Fruit fly (Drosophila melanogaster) whole organism, embryonic: ENCODE results near the gene CG7903.
A peak's percentile ranks its signal among the peaks of the same experiment; 100 is the strongest.

ENCODE experiments used
- ATbp ChIP-seq: fragments of 200-800 bp; sonication (Bioruptor generic); optimal IDR thresholded peaks from 2 replicates; lab custom pipeline; 2017; ENCODE audit warnings: missing biosample characterization, mild to moderate bottlenecking, missing genetic modification characterization, missing genetic modification reagents
- Abd-B ChIP-seq: fragments of 200-800 bp; sonication (Bioruptor generic); optimal IDR thresholded peaks from 2 replicates; lab custom pipeline; 2018; ENCODE audit warnings: missing biosample characterization, mild to moderate bottlenecking, missing genetic modification characterization, moderate library complexity
- Ada2b ChIP-seq: fragments of 200-800 bp; sonication (Bioruptor generic); IDR thresholded peaks from 2 replicates; pipeline ENCODE4 v1.3.6; 2022; ENCODE audit warnings: missing biosample characterization, missing genetic modification characterization
- Atf3 ChIP-seq: fragments of 200-800 bp; sonication (Bioruptor generic); optimal IDR thresholded peaks from 3 replicates; lab custom pipeline; 2016; ENCODE audit warnings: missing biosample characterization, missing genetic modification characterization
- CG10274 ChIP-seq: fragments of 200-800 bp; sonication (Bioruptor generic); optimal IDR thresholded peaks from 3 replicates; lab custom pipeline; 2017; ENCODE audit warnings: missing biosample characterization, mild to moderate bottlenecking, missing genetic modification characterization
- CG10431 ChIP-seq: fragments of 200-800 bp; sonication (Bioruptor generic); optimal IDR thresholded peaks from 3 replicates; lab custom pipeline; 2018; ENCODE audit warnings: missing biosample characterization, mild to moderate bottlenecking, missing genetic modification characterization
- CG12104 ChIP-seq: fragments of 200-800 bp; sonication (Bioruptor generic); optimal IDR thresholded peaks from 3 replicates; lab custom pipeline; 2016; ENCODE audit warnings: missing biosample characterization, missing genetic modification characterization
- CG12942 ChIP-seq: fragments of 200-800 bp; sonication (Bioruptor generic); optimal IDR thresholded peaks from 3 replicates; lab custom pipeline; 2016; ENCODE audit warnings: missing biosample characterization, missing genetic modification characterization
- CG14441 ChIP-seq: fragments of 200-800 bp; sonication (Bioruptor generic); IDR thresholded peaks from 2 replicates; pipeline ENCODE4 v1.3.6; 2022; ENCODE audit warnings: missing biosample characterization, missing genetic modification characterization
- CG14860 ChIP-seq: fragments of 200-800 bp; sonication (Bioruptor generic); IDR thresholded peaks from 3 replicates; pipeline ENCODE4 v1.3.6; 2022; ENCODE audit warnings: missing biosample characterization, missing genetic modification characterization; ENCODE audit not compliant: partially characterized antibody
- CG15011 ChIP-seq: fragments of 200-800 bp; sonication (Bioruptor generic); optimal IDR thresholded peaks from 3 replicates; lab custom pipeline; 2018; ENCODE audit warnings: missing biosample characterization, mild to moderate bottlenecking, missing genetic modification characterization
- CG17385 ChIP-seq: fragments of 200-800 bp; sonication (Bioruptor generic); optimal IDR thresholded peaks from 3 replicates; lab custom pipeline; 2018; ENCODE audit warnings: missing biosample characterization, mild to moderate bottlenecking, missing genetic modification characterization
- CG2120 ChIP-seq: fragments of 200-800 bp; sonication (Bioruptor generic); optimal IDR thresholded peaks from 3 replicates; lab custom pipeline; 2016; ENCODE audit warnings: missing biosample characterization, missing genetic modification characterization
- CG31224 ChIP-seq: fragments of 200-800 bp; sonication (Bioruptor generic); IDR thresholded peaks from 2 replicates; pipeline ENCODE4 v1.3.6; 2022; ENCODE audit warnings: missing biosample characterization, missing genetic modification characterization
- CG33213 ChIP-seq: fragments of 200-800 bp; sonication (Bioruptor generic); optimal IDR thresholded peaks from 3 replicates; lab custom pipeline; 2016; ENCODE audit warnings: missing biosample characterization, missing genetic modification characterization
- CG3995 ChIP-seq: fragments of 200-800 bp; sonication (Bioruptor generic); optimal IDR thresholded peaks from 3 replicates; lab custom pipeline; 2016; ENCODE audit warnings: missing biosample characterization, missing genetic modification characterization
- CG4282 ChIP-seq: fragments of 200-800 bp; sonication (Bioruptor generic); optimal IDR thresholded peaks from 2 replicates; lab custom pipeline; 2016; ENCODE audit warnings: missing biosample characterization, missing genetic modification characterization
- CG6272 ChIP-seq: fragments of 200-800 bp; sonication (Bioruptor generic); IDR thresholded peaks from 2 replicates; pipeline ENCODE4 v1.3.6; 2022; ENCODE audit warnings: missing biosample characterization, missing genetic modification characterization
- CG6854 ChIP-seq: fragments of 200-800 bp; sonication (Bioruptor generic); optimal IDR thresholded peaks from 3 replicates; lab custom pipeline; 2017; ENCODE audit warnings: missing biosample characterization, mild to moderate bottlenecking, missing genetic modification characterization
- CG7271 ChIP-seq: fragments of 200-800 bp; sonication (Bioruptor generic); optimal IDR thresholded peaks from 2 replicates; lab custom pipeline; 2018; ENCODE audit warnings: missing biosample characterization, mild to moderate bottlenecking, missing genetic modification characterization, moderate library complexity
- Dfd ChIP-seq, 2 experiments: fragments of >200 bp; optimal IDR thresholded peaks; 2 replicates each; lab custom pipeline; 2017; ENCODE audit warnings: missing biosample characterization in 2 of 2, missing genetic modification characterization in 2 of 2
- Elba2 ChIP-seq: fragments of 200-800 bp; sonication (Bioruptor generic); optimal IDR thresholded peaks from 3 replicates; lab custom pipeline; 2016; ENCODE audit warnings: missing biosample characterization, missing genetic modification characterization
- Fer2 ChIP-seq: fragments of 200-800 bp; sonication (Bioruptor generic); optimal IDR thresholded peaks from 2 replicates; lab custom pipeline; 2018; ENCODE audit warnings: missing biosample characterization, mild to moderate bottlenecking, missing genetic modification characterization, moderate library complexity
- HmgD ChIP-seq: fragments of 200-800 bp; sonication (Bioruptor generic); optimal IDR thresholded peaks from 3 replicates; lab custom pipeline; 2016; ENCODE audit warnings: missing biosample characterization, missing genetic modification characterization
- MBD-R2 ChIP-seq: fragments of 200-800 bp; sonication (Bioruptor generic); IDR thresholded peaks from 2 replicates; pipeline ENCODE4 v1.3.6; 2022; ENCODE audit warnings: missing biosample characterization, missing genetic modification characterization
- NfI ChIP-seq: fragments of 200-800 bp; sonication (Bioruptor generic); optimal IDR thresholded peaks from 3 replicates; lab custom pipeline; 2018; ENCODE audit warnings: missing biosample characterization, mild to moderate bottlenecking, missing genetic modification characterization, moderate library complexity
- Spps ChIP-seq: fragments of 200-800 bp; sonication (Bioruptor generic); optimal IDR thresholded peaks from 2 replicates; lab custom pipeline; 2018; ENCODE audit warnings: missing biosample characterization, mild to moderate bottlenecking, missing genetic modification characterization
- Sry-β ChIP-seq: fragments of 200-800 bp; sonication (Bioruptor generic); optimal IDR thresholded peaks from 2 replicates; lab custom pipeline; 2018; ENCODE audit warnings: missing biosample characterization, mild to moderate bottlenecking, missing genetic modification characterization, moderate library complexity
- Ssrp ChIP-seq: fragments of 200-800 bp; sonication (Bioruptor generic); optimal IDR thresholded peaks from 2 replicates; lab custom pipeline; 2018; ENCODE audit warnings: missing biosample characterization, mild to moderate bottlenecking, missing genetic modification characterization, moderate library complexity
- Taf1 ChIP-seq: fragments of 200-800 bp; sonication (Bioruptor generic); IDR thresholded peaks from 2 replicates; pipeline ENCODE4 v1.3.6; 2022; ENCODE audit warnings: missing biosample characterization, missing genetic modification characterization
- bcd ChIP-seq: fragments of 200-800 bp; sonication (Bioruptor generic); optimal IDR thresholded peaks from 2 replicates; lab custom pipeline; 2017; ENCODE audit warnings: missing biosample characterization, mild to moderate bottlenecking, missing genetic modification characterization
- cad ChIP-seq: fragments of >200 bp; optimal IDR thresholded peaks from 2 replicates; lab custom pipeline; 2017; ENCODE audit warnings: missing biosample characterization, missing genetic modification characterization
- cg ChIP-seq: fragments of 200-800 bp; sonication (Bioruptor generic); optimal IDR thresholded peaks from 3 replicates; lab custom pipeline; 2019; ENCODE audit warnings: missing biosample characterization, mild to moderate bottlenecking, missing genetic modification characterization, moderate library complexity
- chif ChIP-seq, 2 experiments: fragments of 200-800 bp; sonication (Bioruptor generic); optimal IDR thresholded peaks; 3 replicates each; lab custom pipeline; 2016; ENCODE audit warnings: missing biosample characterization in 2 of 2, missing genetic modification characterization in 2 of 2
- ci ChIP-seq: fragments of 200-800 bp; sonication (Bioruptor generic); IDR thresholded peaks from 3 replicates; pipeline ENCODE4 v1.3.6; 2022; ENCODE audit warnings: missing biosample characterization, missing genetic modification characterization
- danr ChIP-seq: fragments of 200-800 bp; sonication (Bioruptor generic); IDR thresholded peaks from 2 replicates; pipeline ENCODE4 v1.3.6; 2022; ENCODE audit warnings: missing biosample characterization, missing genetic modification characterization
- dmrt11E ChIP-seq: fragments of 200-800 bp; sonication (Bioruptor generic); optimal IDR thresholded peaks from 3 replicates; lab custom pipeline; 2018; ENCODE audit warnings: missing biosample characterization, mild to moderate bottlenecking, missing genetic modification characterization, moderate library complexity
- gem ChIP-seq: fragments of 200-800 bp; sonication (Bioruptor generic); optimal IDR thresholded peaks from 2 replicates; lab custom pipeline; 2019; ENCODE audit warnings: missing biosample characterization, mild to moderate bottlenecking, missing genetic modification characterization, moderate library complexity
- gro ChIP-seq: fragments of 200-800 bp; sonication (Bioruptor generic); optimal IDR thresholded peaks from 2 replicates; lab custom pipeline; 2016; ENCODE audit warnings: missing biosample characterization, missing genetic modification characterization
- hkb ChIP-seq, 2 experiments: fragments of 200-800 bp in 1 of 2; fragments of >200 bp in 1 of 2; sonication (Bioruptor generic) in 1 of 2; IDR thresholded peaks in 1 of 2; optimal IDR thresholded peaks in 1 of 2; 2 replicates each; pipeline versions ENCODE4 v1.3.6 to Lab custom; 2017 to 2022; ENCODE audit warnings: missing biosample characterization in 1 of 2, missing genetic modification characterization in 1 of 2
- oc ChIP-seq: fragments of 200-800 bp; sonication (Bioruptor generic); optimal IDR thresholded peaks from 2 replicates; lab custom pipeline; 2018; ENCODE audit warnings: missing biosample characterization, mild to moderate bottlenecking, missing genetic modification characterization, moderate library complexity
- p53 ChIP-seq: fragments of 200-800 bp; sonication (Bioruptor generic); optimal IDR thresholded peaks from 2 replicates; lab custom pipeline; 2016; ENCODE audit warnings: missing biosample characterization, missing genetic modification characterization
- pita ChIP-seq: fragments of 200-800 bp; sonication (Bioruptor generic); optimal IDR thresholded peaks from 2 replicates; lab custom pipeline; 2017; ENCODE audit warnings: missing biosample characterization, mild to moderate bottlenecking, missing genetic modification characterization
- run ChIP-seq: fragments of 200-800 bp; sonication (Bioruptor generic); optimal IDR thresholded peaks from 3 replicates; lab custom pipeline; 2018; ENCODE audit warnings: missing biosample characterization, mild to moderate bottlenecking, missing genetic modification characterization
- seq ChIP-seq: fragments of 200-800 bp; sonication (Bioruptor generic); IDR thresholded peaks from 2 replicates; pipeline ENCODE4 v1.3.6; 2022; ENCODE audit warnings: missing biosample characterization, missing genetic modification characterization
- sima ChIP-seq: fragments of 200-800 bp; sonication (Bioruptor generic); optimal IDR thresholded peaks from 2 replicates; lab custom pipeline; 2016; ENCODE audit warnings: missing biosample characterization, missing genetic modification characterization
- sna ChIP-seq: fragments of 200-800 bp; sonication (Bioruptor generic); IDR thresholded peaks from 2 replicates; pipeline ENCODE4 v1.3.6; 2022; ENCODE audit warnings: missing biosample characterization, missing genetic modification characterization; ENCODE audit not compliant: partially characterized antibody
- stwl ChIP-seq: fragments of 200-800 bp; sonication (Bioruptor generic); optimal IDR thresholded peaks from 3 replicates; lab custom pipeline; 2018; ENCODE audit warnings: missing biosample characterization, mild to moderate bottlenecking, missing genetic modification characterization, moderate library complexity
- trem ChIP-seq: fragments of 200-800 bp; optimal IDR thresholded peaks from 3 replicates; lab custom pipeline; 2019; ENCODE audit warnings: missing biosample characterization, mild to moderate bottlenecking, missing genetic modification characterization, moderate library complexity
- wek ChIP-seq: fragments of 200-800 bp; sonication (Bioruptor generic); optimal IDR thresholded peaks from 3 replicates; lab custom pipeline; 2018; ENCODE audit warnings: missing biosample characterization, mild to moderate bottlenecking, missing genetic modification characterization, moderate library complexity

CG7903 gene

dm6 chr3R:29983073-29983544 is 11.9 kb downstream of the CG7903 start, which contains the start of gene CG7896 (continued):
- TF ChIP-seq sna (GFP tag; lab: Robert Waterston, UW) = no peak
- no peak for TF ChIP-seq oc (tag; lab: Kevin White, UChicago)
- TF ChIP-seq pita (GFP tag; lab: Kevin White, UChicago) = no peak
- TF ChIP-seq CG7271 = no peak
- peak; percentile 73 for TF ChIP-seq danr (GFP tag; lab: Robert Waterston, UW)
- peak; percentile 51; the same call in 1 of the 2 replicates for TF ChIP-seq MBD-R2 (GFP tag; lab: Robert Waterston, UW)
- TF ChIP-seq CG2120 = peak; percentile 68
- TF ChIP-seq NfI (GFP tag; lab: Kevin White, UChicago) = peak; percentile 53
- TF ChIP-seq p53 (GFP tag; lab: Kevin White, UChicago) = no peak
- no peak for TF ChIP-seq run (tag; lab: Kevin White, UChicago)
- no peak for TF ChIP-seq HmgD (GFP tag; lab: Kevin White, UChicago)
- TF ChIP-seq chif (GFP tag; optimal IDR thresholded peaks at IDR 0.05; lab: Kevin White, UChicago) = no peak
- peak; percentile 10 for TF ChIP-seq Spps
- no peak for TF ChIP-seq Elba2
- TF ChIP-seq CG3995 (GFP tag; lab: Kevin White, UChicago) = peak; percentile 26
- peak; percentile 75 for TF ChIP-seq seq (GFP tag; lab: Robert Waterston, UW)
- TF ChIP-seq CG10274 (GFP tag; lab: Kevin White, UChicago) = peak; percentile 8
- TF ChIP-seq gro (GFP tag; lab: Kevin White, UChicago) = no peak
- TF ChIP-seq hkb (optimal IDR thresholded peaks at IDR 0.05; lab: Kevin White, UChicago) = no peak
- TF ChIP-seq hkb (GFP tag; IDR thresholded peaks at IDR 0.05; lab: Robert Waterston, UW) = peak; percentile 88
- TF ChIP-seq CG17385 (GFP tag; lab: Kevin White, UChicago) = peak; percentile 66
- peak; percentile 47 for TF ChIP-seq ATbp (GFP tag; lab: Kevin White, UChicago)
- TF ChIP-seq bcd (GFP tag; lab: Kevin White, UChicago) = peak; percentile 74
- no peak for TF ChIP-seq CG14860 (GFP tag; lab: Robert Waterston, UW)
- TF ChIP-seq cg (GFP tag; lab: Kevin White, UChicago) = no peak
- TF ChIP-seq CG14441 (GFP tag; lab: Robert Waterston, UW) = peak; percentile 81
- peak; percentile 71 for TF ChIP-seq Taf1
- no peak for TF ChIP-seq cad (GFP tag; lab: Kevin White, UChicago)
- peak; percentile 76 for TF ChIP-seq Ada2b (GFP tag; lab: Robert Waterston, UW)
- TF ChIP-seq sima (GFP tag; lab: Kevin White, UChicago) = no peak
- peak; percentile 51 for TF ChIP-seq CG6854 (GFP tag; lab: Kevin White, UChicago)
- no peak for TF ChIP-seq CG10431 (GFP tag; lab: Kevin White, UChicago)
- peak; percentile 79 for TF ChIP-seq gem (tag; lab: Kevin White, UChicago)
- peak; percentile 42 for TF ChIP-seq Ssrp (tag; lab: Kevin White, UChicago)
- TF ChIP-seq Atf3 = no peak
- TF ChIP-seq CG33213 = no peak
- TF ChIP-seq Abd-B (GFP tag; lab: Kevin White, UChicago) = peak; percentile 54
- peak; percentile 38 for TF ChIP-seq CG12942 (GFP tag; lab: Kevin White, UChicago)
- no peak for TF ChIP-seq wek (GFP tag; lab: Kevin White, UChicago)
- TF ChIP-seq trem (tag; lab: Kevin White, UChicago) = peak; percentile 28
- no peak for TF ChIP-seq Dfd (GFP tag; optimal IDR thresholded peaks at IDR 0.05; lab: Kevin White, UChicago)
- no peak for TF ChIP-seq CG4282 (GFP tag; lab: Kevin White, UChicago)
- no peak for TF ChIP-seq Sry-β
- peak; percentile 22 for TF ChIP-seq CG12104 (GFP tag; lab: Kevin White, UChicago)
- peak; percentile 22 for TF ChIP-seq Fer2
- peak; percentile 72 for TF ChIP-seq CG31224 (GFP tag; lab: Robert Waterston, UW)
- TF ChIP-seq ci = peak; percentile 58; the same call in 1 of the 3 replicates
- TF ChIP-seq CG6272 (GFP tag; lab: Robert Waterston, UW) = peak; percentile 76
- TF ChIP-seq CG15011 = peak; percentile 40
- TF ChIP-seq stwl (tag; lab: Kevin White, UChicago) = no peak
- peak; percentile 52 for TF ChIP-seq dmrt11E (tag; lab: Kevin White, UChicago)
